Worm (Caenorhabditis elegans) whole organism, L2 larva: ENCODE results near the gene spp-31.

Experiments
- C34F6.9 ChIP-seq: fragments of 150-350 bp; optimal IDR thresholded peaks from 2 replicates; lab custom pipeline; 2014; ENCODE audit warnings: missing biosample characterization, missing genetic modification characterization
- F13H6.1 ChIP-seq: sonication (generic microtip); optimal IDR thresholded peaks from 2 replicates; lab custom pipeline; 2016; ENCODE audit warnings: missing genetic modification characterization, missing compliant biosample characterization
- R02D3.7 ChIP-seq: fragments of 150-350 bp; optimal IDR thresholded peaks from 2 replicates; lab custom pipeline; 2014; ENCODE audit warnings: missing biosample characterization, missing genetic modification characterization
- ZK546.5 ChIP-seq: sonication (generic microtip); optimal IDR thresholded peaks from 2 replicates; lab custom pipeline; 2017; ENCODE audit warnings: missing biosample characterization, missing genetic modification characterization
- ama-1 ChIP-seq: fragments of 150-350 bp; optimal IDR thresholded peaks from 2 replicates; lab custom pipeline; 2018; ENCODE audit warnings: inconsistent platforms
- blmp-1 ChIP-seq: sonication (generic microtip); optimal IDR thresholded peaks from 2 replicates; lab custom pipeline; 2017; ENCODE audit warnings: missing genetic modification characterization, mild to moderate bottlenecking, missing compliant biosample characterization, antibody characterized with exemption, moderate library complexity; ENCODE audit not compliant: insufficient read depth
- ceh-16 ChIP-seq: fragments of 150-350 bp; optimal IDR thresholded peaks from 2 replicates; lab custom pipeline; 2014; ENCODE audit warnings: missing biosample characterization, missing genetic modification characterization
- crh-2 ChIP-seq: sonication (generic microtip); optimal IDR thresholded peaks from 2 replicates; lab custom pipeline; 2017; ENCODE audit warnings: missing biosample characterization, missing genetic modification characterization
- dmd-4 ChIP-seq: sonication (generic microtip); optimal IDR thresholded peaks from 2 replicates; lab custom pipeline; 2017; ENCODE audit warnings: missing biosample characterization, missing genetic modification characterization
- gmeb-1 ChIP-seq: fragments of 150-350 bp; optimal IDR thresholded peaks from 2 replicates; lab custom pipeline; 2014; ENCODE audit warnings: missing biosample characterization, missing genetic modification characterization
- lin-13 ChIP-seq: fragments of 150-350 bp; optimal IDR thresholded peaks from 2 replicates; lab custom pipeline; 2014; ENCODE audit warnings: missing biosample characterization, missing genetic modification reagents, missing genetic modification characterization
- lin-39 ChIP-seq: fragments of 150-350 bp; optimal IDR thresholded peaks from 2 replicates; lab custom pipeline; 2014; ENCODE audit warnings: missing biosample characterization, missing genetic modification reagents, missing genetic modification characterization
- mab-5 ChIP-seq: fragments of 150-350 bp; optimal IDR thresholded peaks from 2 replicates; lab custom pipeline; 2014; ENCODE audit warnings: missing biosample characterization, missing genetic modification characterization
- mbf-1 ChIP-seq: sonication (generic microtip); optimal IDR thresholded peaks from 2 replicates; lab custom pipeline; 2017; ENCODE audit warnings: missing biosample characterization, missing genetic modification characterization
- nhr-10 ChIP-seq: sonication (generic microtip); optimal IDR thresholded peaks from 2 replicates; lab custom pipeline; 2017; ENCODE audit warnings: missing biosample characterization, missing genetic modification characterization
- nhr-11 ChIP-seq: fragments of 150-350 bp; optimal IDR thresholded peaks from 2 replicates; lab custom pipeline; 2014; ENCODE audit warnings: missing biosample characterization, missing genetic modification characterization
- nhr-12 ChIP-seq: fragments of 150-350 bp; optimal IDR thresholded peaks from 2 replicates; lab custom pipeline; 2014; ENCODE audit warnings: missing biosample characterization, missing genetic modification characterization
- nhr-21 ChIP-seq: fragments of 150-350 bp; optimal IDR thresholded peaks from 2 replicates; lab custom pipeline; 2014; ENCODE audit warnings: missing biosample characterization, missing genetic modification characterization
- nhr-25 ChIP-seq: fragments of 150-350 bp; sonication (generic microtip); optimal IDR thresholded peaks from 3 replicates; lab custom pipeline; 2014; ENCODE audit warnings: missing biosample characterization, missing genetic modification characterization
- peb-1 ChIP-seq: fragments of 150-350 bp; optimal IDR thresholded peaks from 2 replicates; lab custom pipeline; 2014; ENCODE audit warnings: missing biosample characterization, missing genetic modification characterization
- sem-4 ChIP-seq: fragments of 150-350 bp; optimal IDR thresholded peaks from 2 replicates; lab custom pipeline; 2014; ENCODE audit warnings: missing biosample characterization, missing genetic modification reagents, missing genetic modification characterization
- skn-1 ChIP-seq: sonication (generic microtip); optimal IDR thresholded peaks from 2 replicates; lab custom pipeline; 2017; ENCODE audit warnings: missing biosample characterization, missing genetic modification characterization
- sma-3 ChIP-seq: sonication (generic microtip); optimal IDR thresholded peaks from 2 replicates; lab custom pipeline; 2016; ENCODE audit warnings: missing genetic modification reagents, missing genetic modification characterization, missing compliant biosample characterization
- sma-9 ChIP-seq, 2 experiments: fragments of 150-350 bp in 1 of 2; sonication (generic microtip) in 1 of 2; optimal IDR thresholded peaks; 2 replicates each; lab custom pipeline; 2014 to 2016; ENCODE audit warnings: missing genetic modification characterization in 2 of 2, mild to moderate bottlenecking in 1 of 2, missing biosample characterization in 1 of 2, missing compliant biosample characterization in 1 of 2, missing genetic modification reagents in 1 of 2, moderate library complexity in 1 of 2
- unc-55 ChIP-seq: fragments of 150-350 bp; sonication (generic microtip); optimal IDR thresholded peaks from 3 replicates; lab custom pipeline; 2014; ENCODE audit warnings: missing biosample characterization, missing genetic modification reagents, missing genetic modification characterization
- unc-62 ChIP-seq: fragments of 150-350 bp; optimal IDR thresholded peaks from 2 replicates; lab custom pipeline; 2014; ENCODE audit warnings: missing biosample characterization, missing genetic modification reagents, missing genetic modification characterization
- ztf-1 ChIP-seq: fragments of 200-800 bp; sonication (Bioruptor generic); conservative IDR thresholded peaks from 2 replicates; pipeline ENCODE4 v1.3.6; 2022; ENCODE audit warnings: missing genetic modification characterization, missing compliant biosample characterization
- ztf-11 ChIP-seq: sonication (generic microtip); optimal IDR thresholded peaks from 2 replicates; lab custom pipeline; 2017; ENCODE audit warnings: missing biosample characterization, missing genetic modification characterization
- ztf-4 ChIP-seq: fragments of 150-350 bp; optimal IDR thresholded peaks from 2 replicates; lab custom pipeline; 2014; ENCODE audit warnings: missing biosample characterization, missing genetic modification characterization

spp-31 gene

ce11 chrIV:1406267-1406666 is at the start of gene spp-31:
Gene spp-31, plus strand, starts transcription at chrIV:1406567.
- no peak for TF ChIP-seq skn-1 (tag; lab: Kevin White, UChicago)
- no peak for TF ChIP-seq ZK546.5
- TF ChIP-seq dmd-4 (tag; lab: Kevin White, UChicago), result no peak
- TF ChIP-seq lin-13 (GFP tag; lab: Kevin White, UChicago), result no peak
- TF ChIP-seq sma-3 (GFP tag; lab: Kevin White, UChicago), result no peak
- TF ChIP-seq nhr-25 (tag; lab: Kevin White, UChicago), result no peak
- no peak for TF ChIP-seq nhr-12 (tag; lab: Kevin White, UChicago)
- TF ChIP-seq ceh-16 (tag; lab: Kevin White, UChicago), result no peak
- no peak for TF ChIP-seq unc-62
- TF ChIP-seq lin-39, result no peak
- no peak for TF ChIP-seq sem-4 (tag; lab: Kevin White, UChicago)
- TF ChIP-seq peb-1 (tag; lab: Kevin White, UChicago), result no peak
- TF ChIP-seq F13H6.1 (tag; lab: Kevin White, UChicago), result no peak
- no peak for TF ChIP-seq ztf-11

- no peak for TF ChIP-seq mab-5 (tag; lab: Kevin White, UChicago)
- no peak for TF ChIP-seq gmeb-1
- no peak for TF ChIP-seq ZK546.5
- no peak for TF ChIP-seq nhr-10 (tag; lab: Kevin White, UChicago)
- TF ChIP-seq F13H6.1 (tag; lab: Kevin White, UChicago), result no peak
- no peak for TF ChIP-seq ceh-16 (tag; lab: Kevin White, UChicago)
- no peak for TF ChIP-seq crh-2 (tag; lab: Kevin White, UChicago)
- TF ChIP-seq C34F6.9 (tag; lab: Kevin White, UChicago), result no peak
- no peak for TF ChIP-seq lin-13 (GFP tag; lab: Kevin White, UChicago)
- TF ChIP-seq unc-55, result no peak
- no peak for TF ChIP-seq skn-1 (tag; lab: Kevin White, UChicago)
- TF ChIP-seq peb-1 (tag; lab: Kevin White, UChicago), result no peak
These were observed 48.3 kb upstream of the spp-31 start for ce11 chrIV:1358109-1358508.

ce11 chrIV:1359125-1359524 is 47.2 kb upstream of the spp-31 start, which contains the start of gene col-105:
Gene col-105, minus strand, starts transcription at chrIV:1359225.
- TF ChIP-seq sma-9 (GFP tag; optimal IDR thresholded peaks at IDR 0.05; lab: Kevin White, UChicago), result no peak
- no peak for TF ChIP-seq sma-9 (tag; optimal IDR thresholded peaks at IDR 0.05; lab: Kevin White, UChicago)
- no peak for TF ChIP-seq blmp-1 (tag; lab: Kevin White, UChicago)
- no peak for TF ChIP-seq peb-1 (tag; lab: Kevin White, UChicago)
- TF ChIP-seq mbf-1 (tag; lab: Kevin White, UChicago), result no peak
- no peak for TF ChIP-seq nhr-25 (tag; lab: Kevin White, UChicago)
- no peak for TF ChIP-seq ztf-1 (GFP tag; lab: Robert Waterston, UW)
- TF ChIP-seq ceh-16 (tag; lab: Kevin White, UChicago), result no peak
- no peak for TF ChIP-seq ztf-11
- TF ChIP-seq, all 48 proteins: peak for 0

- TF ChIP-seq ama-1 (lab: Kevin White, UChicago) (no peak), F13H6.1 (tag; lab: Kevin White, UChicago) (peak; percentile 72)
These were observed 44.6 kb upstream of the spp-31 start for ce11 chrIV:1361616-1362228.

- TF ChIP-seq nhr-11, result no peak
These were observed 40.6 kb upstream of the spp-31 start for ce11 chrIV:1365771-1366170.

- no peak for TF ChIP-seq dmd-4 (tag; lab: Kevin White, UChicago)
- TF ChIP-seq ztf-4, result no peak
- TF ChIP-seq unc-55, result no peak
- no peak for TF ChIP-seq R02D3.7
- TF ChIP-seq sem-4 (tag; lab: Kevin White, UChicago), result no peak
- no peak for TF ChIP-seq nhr-25 (tag; lab: Kevin White, UChicago)
These were observed 39.3 kb upstream of the spp-31 start for ce11 chrIV:1367041-1367440.

ce11 chrIV:1371300-1371699 is 35.1 kb upstream of the spp-31 start:
- TF ChIP-seq nhr-21 (peak; percentile 34), peb-1 (tag; lab: Kevin White, UChicago) (peak; percentile 50), nhr-25 (tag; lab: Kevin White, UChicago) (peak; percentile 79), crh-2 (tag; lab: Kevin White, UChicago) (no peak), gmeb-1 (no peak)
